Fruit fly (Drosophila melanogaster) Kc167 (cell line): ENCODE data around the gene TTLL1A.

ENCODE experiments used
- Myc ChIP-seq: fragments of >200 bp; optimal IDR thresholded peaks from 2 replicates; lab custom pipeline; 2017; ENCODE audit warnings: missing external identifiers
- Sin3A ChIP-seq: fragments of >200 bp; optimal IDR thresholded peaks from 2 replicates; lab custom pipeline; 2018; ENCODE audit warnings: missing external identifiers
- h ChIP-seq: fragments of >200 bp; optimal IDR thresholded peaks from 3 replicates; lab custom pipeline; 2018; ENCODE audit warnings: missing external identifiers

- no peak for TF ChIP-seq h
- no peak for TF ChIP-seq Myc (lab: Kevin White, UChicago)
- no peak for TF ChIP-seq Sin3A
Measured at dm6 chrX:17180523-17180922, 21.9 kb downstream of the TTLL1A start.
